Worm (Caenorhabditis elegans) whole organism, L4/young adult: ENCODE results near the gene T28A8.8.

ENCODE experiments used
- W03F9.2 ChIP-seq: fragments of 150-350 bp; optimal IDR thresholded peaks from 2 replicates; lab custom pipeline; 2014; ENCODE audit warnings: missing biosample characterization, missing genetic modification characterization
- dao-5 ChIP-seq: sonication (generic microtip); optimal IDR thresholded peaks from 2 replicates; lab custom pipeline; 2016; ENCODE audit warnings: missing genotype, missing genetic modification characterization, moderate library complexity, missing compliant biosample characterization
- him-1 ChIP-seq: sonication (generic microtip); optimal IDR thresholded peaks from 2 replicates; lab custom pipeline; 2016; ENCODE audit warnings: missing genotype, missing genetic modification reagents, missing genetic modification characterization, missing compliant biosample characterization

DNA sequence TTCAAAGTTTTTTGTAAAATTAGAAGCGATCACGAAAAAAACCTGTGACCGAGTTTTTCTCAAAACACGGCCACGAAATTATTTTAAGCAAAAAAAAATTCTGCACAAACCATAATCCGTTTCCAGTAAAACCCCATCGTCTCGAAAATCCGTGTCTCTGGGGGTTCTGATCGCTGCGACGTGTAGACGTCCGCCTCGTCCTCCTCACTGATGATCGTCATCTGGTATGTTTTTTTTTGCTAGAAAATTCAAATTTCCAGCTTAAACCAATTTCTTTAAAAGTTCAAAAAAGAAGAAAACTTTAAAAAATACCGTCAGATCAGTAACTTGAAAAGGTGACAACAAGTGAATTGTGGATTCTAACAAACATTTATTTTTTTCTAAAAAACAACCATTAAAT lies 43.9 kb downstream of the T28A8.8 start, which contains the start of gene Y76A2B.4:
- TF ChIP-seq dao-5 (tag; lab: Kevin White, UChicago) (no peak), him-1 (no peak), W03F9.2 (tag; lab: Kevin White, UChicago) (no peak)
